Worm (Caenorhabditis elegans) whole organism, young adult: ENCODE measurements around the gene Y39A1A.17.

ENCODE experiments used
- atf-7 ChIP-seq: sonication (generic microtip); optimal IDR thresholded peaks from 2 replicates; lab custom pipeline; 2017; ENCODE audit warnings: mild to moderate bottlenecking, missing genetic modification characterization, missing compliant biosample characterization
- nhr-90 ChIP-seq: sonication (generic microtip); optimal IDR thresholded peaks from 2 replicates; lab custom pipeline; 2016; ENCODE audit warnings: missing genotype, mild to moderate bottlenecking, missing genetic modification characterization, missing compliant biosample characterization
- pha-4 ChIP-seq: fragments of 150-350 bp; sonication (generic microtip); optimal IDR thresholded peaks from 2 replicates; lab custom pipeline; 2014; ENCODE audit warnings: missing biosample characterization, missing genetic modification reagents, missing genetic modification characterization
- unc-62 ChIP-seq: fragments of 150-350 bp; optimal IDR thresholded peaks from 2 replicates; lab custom pipeline; 2014; ENCODE audit warnings: missing biosample characterization, missing genetic modification reagents, missing genetic modification characterization

DNA sequence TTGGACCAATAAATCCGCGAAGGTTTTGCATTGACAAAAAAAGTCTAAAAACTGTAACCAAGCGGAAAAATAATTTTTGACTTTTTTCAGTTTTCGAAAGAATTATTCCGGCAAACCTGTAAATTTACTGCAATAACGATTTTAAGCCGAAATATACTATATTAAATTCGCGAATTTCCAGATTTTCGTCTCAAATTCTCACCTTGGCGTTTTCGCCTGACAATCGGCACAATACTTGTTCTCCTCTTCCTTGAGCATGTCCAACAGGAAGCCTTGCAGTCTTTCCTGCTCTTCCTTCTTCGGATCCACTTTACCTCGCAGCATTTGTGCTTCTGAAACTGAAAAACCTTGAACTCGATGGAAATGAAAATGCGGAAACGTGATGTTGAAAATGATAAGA lies 48.5 kb upstream of the Y39A1A.17 start, which contains the start of gene smap-1:
- TF ChIP-seq nhr-90 (tag; lab: Kevin White, UChicago) (no peak), unc-62 (GFP tag; lab: Kevin White, UChicago) (no peak), pha-4 (tag; lab: Kevin White, UChicago) (no peak), atf-7 (tag; lab: Kevin White, UChicago) (no peak)
